Worm (Caenorhabditis elegans) whole organism, L1 larva: ENCODE measurements around the gene clh-6.
A peak's percentile ranks its signal among the peaks of the same experiment; 100 is the strongest.

Experiments used
- C16A3.4 ChIP-seq: fragments of 150-350 bp; optimal IDR thresholded peaks from 2 replicates; lab custom pipeline; 2014; ENCODE audit warnings: missing biosample characterization, missing genetic modification characterization
- C34B4.2 ChIP-seq: sonication (generic microtip); optimal IDR thresholded peaks from 2 replicates; lab custom pipeline; 2017; ENCODE audit warnings: mild to moderate bottlenecking, missing genetic modification characterization, missing compliant biosample characterization
- Y116A8C.19 ChIP-seq: sonication (generic microtip); optimal IDR thresholded peaks from 2 replicates; lab custom pipeline; 2016; ENCODE audit warnings: missing compliant biosample characterization, missing genetic modification characterization, borderline replicate concordance
- aly-2 ChIP-seq: fragments of 150-350 bp; optimal IDR thresholded peaks from 2 replicates; lab custom pipeline; 2014; ENCODE audit warnings: missing biosample characterization, missing genetic modification characterization
- ama-1 ChIP-seq: fragments of 150-350 bp; optimal IDR thresholded peaks from 2 replicates; lab custom pipeline; 2014
- blmp-1 ChIP-seq: fragments of 150-350 bp; optimal IDR thresholded peaks from 2 replicates; lab custom pipeline; 2014; ENCODE audit warnings: missing biosample characterization, missing genetic modification characterization
- ceh-8 ChIP-seq: fragments of 200-800 bp; sonication (Bioruptor generic); optimal IDR thresholded peaks from 2 replicates; lab custom pipeline; 2018; ENCODE audit warnings: mild to moderate bottlenecking, missing genetic modification characterization, moderate library complexity, missing compliant biosample characterization
- ceh-82 ChIP-seq, 3 experiments: fragments of 150-350 bp in 1 of 3; sonication (generic microtip) in 2 of 3; optimal IDR thresholded peaks; 2 replicates each; lab custom pipeline; 2014 to 2017; ENCODE audit warnings: missing biosample characterization in 3 of 3, missing genetic modification characterization in 3 of 3
- dpl-1 ChIP-seq, 3 experiments: fragments of 150-350 bp in 2 of 3; sonication (generic microtip) in 1 of 3; optimal IDR thresholded peaks; 2 replicates each; lab custom pipeline; 2014 to 2017; ENCODE audit warnings: missing biosample characterization in 3 of 3, missing genetic modification characterization in 3 of 3, missing genetic modification reagents in 3 of 3
- dsc-1 ChIP-seq: sonication (generic microtip); optimal IDR thresholded peaks from 2 replicates; lab custom pipeline; 2016; ENCODE audit warnings: mild to moderate bottlenecking, missing genetic modification characterization, missing compliant biosample characterization
- efl-1 ChIP-seq, 4 experiments: fragments of 150-350 bp; optimal IDR thresholded peaks in 3 of 4; peaks in 1 of 4; 1 replicate in 1 of 4; 2 replicates in 3 of 4; lab custom pipeline; 2014; ENCODE audit warnings: missing biosample characterization in 2 of 4, missing genetic modification characterization in 2 of 4, missing genetic modification reagents in 2 of 4
- egl-13 ChIP-seq: sonication (generic microtip); optimal IDR thresholded peaks from 2 replicates; lab custom pipeline; 2016; ENCODE audit warnings: missing genotype, missing genetic modification reagents, missing genetic modification characterization, missing compliant biosample characterization
- elt-2 ChIP-seq: sonication (generic microtip); optimal IDR thresholded peaks from 2 replicates; lab custom pipeline; 2016; ENCODE audit warnings: missing genetic modification characterization, mild to moderate bottlenecking, inconsistent platforms, missing compliant biosample characterization, missing genetic modification reagents
- fkh-10 ChIP-seq: sonication (generic microtip); optimal IDR thresholded peaks from 2 replicates; lab custom pipeline; 2017; ENCODE audit warnings: missing biosample characterization, missing genetic modification reagents, missing genetic modification characterization
- fkh-8 ChIP-seq: sonication (generic microtip); optimal IDR thresholded peaks from 2 replicates; lab custom pipeline; 2016; ENCODE audit warnings: mild to moderate bottlenecking, missing genetic modification characterization, missing compliant biosample characterization
- irx-1 ChIP-seq: sonication (generic microtip); optimal IDR thresholded peaks from 2 replicates; lab custom pipeline; 2016; ENCODE audit warnings: missing genetic modification characterization, missing compliant biosample characterization
- lin-13 ChIP-seq: fragments of 150-350 bp; optimal IDR thresholded peaks from 2 replicates; lab custom pipeline; 2014; ENCODE audit warnings: missing biosample characterization, missing genetic modification reagents, missing genetic modification characterization
- lin-14 ChIP-seq: fragments of 200-800 bp; sonication (Bioruptor generic); optimal IDR thresholded peaks from 2 replicates; lab custom pipeline; 2018; ENCODE audit warnings: mild to moderate bottlenecking, missing genetic modification characterization, moderate library complexity, missing compliant biosample characterization
- lin-15B ChIP-seq: fragments of 150-350 bp; sonication (generic microtip); optimal IDR thresholded peaks from 3 replicates; lab custom pipeline; 2014; ENCODE audit warnings: missing biosample characterization, missing genetic modification characterization
- lsy-2 ChIP-seq, 2 experiments: fragments of 150-350 bp; optimal IDR thresholded peaks; 2 replicates each; lab custom pipeline; 2014; ENCODE audit warnings: missing biosample characterization in 2 of 2, missing genetic modification characterization in 2 of 2
- mep-1 ChIP-seq: fragments of 150-350 bp; optimal IDR thresholded peaks from 2 replicates; lab custom pipeline; 2014; ENCODE audit warnings: missing biosample characterization, missing genetic modification characterization
- nhr-12 ChIP-seq: sonication (generic microtip); optimal IDR thresholded peaks from 2 replicates; lab custom pipeline; 2017; ENCODE audit warnings: missing biosample characterization, missing genetic modification characterization
- nhr-19 ChIP-seq: fragments of 200-800 bp; sonication (Bioruptor generic); conservative IDR thresholded peaks from 2 replicates; pipeline ENCODE4 v1.3.6; 2022; ENCODE audit warnings: missing genetic modification characterization, missing compliant biosample characterization
- nhr-28 ChIP-seq: fragments of 150-350 bp; optimal IDR thresholded peaks from 2 replicates; lab custom pipeline; 2014; ENCODE audit warnings: missing biosample characterization, missing genetic modification characterization
- nhr-47 ChIP-seq: sonication (generic microtip); optimal IDR thresholded peaks from 2 replicates; lab custom pipeline; 2016; ENCODE audit warnings: mild to moderate bottlenecking, missing genetic modification characterization, moderate library complexity, missing compliant biosample characterization
- nhr-71 ChIP-seq: sonication (generic microtip); optimal IDR thresholded peaks from 2 replicates; lab custom pipeline; 2016; ENCODE audit warnings: mild to moderate bottlenecking, missing genetic modification characterization, moderate library complexity, missing compliant biosample characterization
- nhr-76 ChIP-seq: sonication (generic microtip); optimal IDR thresholded peaks from 2 replicates; lab custom pipeline; 2017; ENCODE audit warnings: missing biosample characterization, missing genetic modification characterization
- nhr-77 ChIP-seq: fragments of 150-350 bp; optimal IDR thresholded peaks from 2 replicates; lab custom pipeline; 2014; ENCODE audit warnings: missing biosample characterization, missing genetic modification characterization
- nhr-84 ChIP-seq: sonication (generic microtip); optimal IDR thresholded peaks from 2 replicates; lab custom pipeline; 2017; ENCODE audit warnings: missing biosample characterization, missing genetic modification characterization
- nhr-90 ChIP-seq: sonication (generic microtip); optimal IDR thresholded peaks from 2 replicates; lab custom pipeline; 2016; ENCODE audit warnings: mild to moderate bottlenecking, missing genetic modification characterization, missing compliant biosample characterization; ENCODE audit not compliant: poor library complexity
- pag-3 ChIP-seq: sonication (generic microtip); optimal IDR thresholded peaks from 2 replicates; lab custom pipeline; 2017; ENCODE audit warnings: missing genetic modification characterization, mild to moderate bottlenecking, missing compliant biosample characterization, antibody characterized with exemption, borderline replicate concordance; ENCODE audit not compliant: insufficient read depth
- pax-3 ChIP-seq: fragments of 200-800 bp; sonication (Bioruptor generic); optimal IDR thresholded peaks from 2 replicates; lab custom pipeline; 2018; ENCODE audit warnings: mild to moderate bottlenecking, missing genetic modification characterization, moderate library complexity, missing compliant biosample characterization
- rnt-1 ChIP-seq: sonication (generic microtip); optimal IDR thresholded peaks from 2 replicates; lab custom pipeline; 2016; ENCODE audit warnings: mild to moderate bottlenecking, missing genetic modification characterization, moderate library complexity, missing compliant biosample characterization
- skn-1 ChIP-seq: fragments of 150-350 bp; optimal IDR thresholded peaks from 2 replicates; lab custom pipeline; 2014; ENCODE audit warnings: missing biosample characterization, missing genetic modification characterization
- snpc-4 ChIP-seq: fragments of 150-350 bp; optimal IDR thresholded peaks from 2 replicates; lab custom pipeline; 2014; ENCODE audit warnings: missing biosample characterization, missing genetic modification characterization
- snu-23 ChIP-seq: sonication (generic microtip); optimal IDR thresholded peaks from 2 replicates; lab custom pipeline; 2016; ENCODE audit warnings: missing genetic modification characterization, missing compliant biosample characterization
- sox-4 ChIP-seq: sonication (generic microtip); optimal IDR thresholded peaks from 2 replicates; lab custom pipeline; 2016; ENCODE audit warnings: missing genetic modification characterization, missing compliant biosample characterization
- sptf-1 ChIP-seq: fragments of 150-350 bp; optimal IDR thresholded peaks from 2 replicates; lab custom pipeline; 2014; ENCODE audit warnings: missing biosample characterization, missing genetic modification characterization
- sup-37 ChIP-seq: fragments of 200-800 bp; sonication (Bioruptor generic); optimal IDR thresholded peaks from 2 replicates; lab custom pipeline; 2018; ENCODE audit warnings: mild to moderate bottlenecking, missing genetic modification characterization, missing compliant biosample characterization
- swsn-7 ChIP-seq: sonication (generic microtip); optimal IDR thresholded peaks from 2 replicates; lab custom pipeline; 2016; ENCODE audit warnings: missing genetic modification characterization, missing compliant biosample characterization
- tlp-1 ChIP-seq: fragments of 150-350 bp; optimal IDR thresholded peaks from 2 replicates; lab custom pipeline; 2014; ENCODE audit warnings: missing biosample characterization, missing genetic modification characterization
- unc-130 ChIP-seq: fragments of 150-350 bp; optimal IDR thresholded peaks from 2 replicates; lab custom pipeline; 2017; ENCODE audit warnings: missing biosample characterization, missing genetic modification characterization, inconsistent platforms
- unc-62 ChIP-seq: fragments of 150-350 bp; optimal IDR thresholded peaks from 2 replicates; lab custom pipeline; 2014; ENCODE audit warnings: missing biosample characterization, missing genetic modification reagents, missing genetic modification characterization
- unc-86 ChIP-seq: sonication (generic microtip); optimal IDR thresholded peaks from 2 replicates; lab custom pipeline; 2016; ENCODE audit warnings: missing genetic modification characterization, missing compliant biosample characterization
- vab-15 ChIP-seq: sonication (generic microtip); optimal IDR thresholded peaks from 2 replicates; lab custom pipeline; 2017; ENCODE audit warnings: missing genotype, mild to moderate bottlenecking, missing genetic modification characterization, missing compliant biosample characterization
- ztf-11 ChIP-seq, 2 experiments: sonication (generic microtip); optimal IDR thresholded peaks; 2 replicates each; lab custom pipeline; 2016 to 2017; ENCODE audit warnings: missing genetic modification characterization in 2 of 2, missing biosample characterization in 1 of 2, missing compliant biosample characterization in 1 of 2
- ztf-4 ChIP-seq: fragments of 150-350 bp; optimal IDR thresholded peaks from 2 replicates; lab custom pipeline; 2014; ENCODE audit warnings: missing biosample characterization, missing genetic modification characterization

Gene clh-6

ce11 chrV:12026878-12027477 is 36.2 kb downstream of the clh-6 start (continued):
- TF ChIP-seq nhr-76 (tag; lab: Kevin White, UChicago) (no peak), lin-13 (no peak), vab-15 (tag; lab: Kevin White, UChicago) (no peak), lin-15B (tag; lab: Kevin White, UChicago) (no peak), nhr-77 (tag; lab: Kevin White, UChicago) (no peak), pag-3 (tag; lab: Kevin White, UChicago) (no peak), irx-1 (tag; lab: Kevin White, UChicago) (peak; percentile 4), nhr-28 (tag; lab: Kevin White, UChicago) (no peak), C16A3.4 (peak; percentile 29), ceh-82 (tag; optimal IDR thresholded peaks at IDR 0.05; lab: Kevin White, UChicago) (peak; percentile 5 to 67 (median 25)), sptf-1 (tag; lab: Kevin White, UChicago) (no peak), elt-2 (no peak), pax-3 (tag; lab: Kevin White, UChicago) (peak; percentile 41), dsc-1 (peak; percentile 49), nhr-47 (tag; lab: Kevin White, UChicago) (peak; percentile 46), C34B4.2 (no peak), ceh-8 (GFP tag; lab: Kevin White, UChicago) (no peak), mep-1 (peak; percentile 71), aly-2 (no peak), unc-62 (GFP tag; lab: Kevin White, UChicago) (no peak), unc-86 (tag; lab: Kevin White, UChicago) (peak; percentile 38), lsy-2 (tag; optimal IDR thresholded peaks at IDR 0.05; lab: Kevin White, UChicago) (peak in 1 of 2 experiments; percentile 44), Y116A8C.19 (tag; lab: Kevin White, UChicago) (no peak), egl-13 (peak; percentile 50), skn-1 (tag; lab: Kevin White, UChicago) (no peak), nhr-84 (tag; lab: Kevin White, UChicago) (no peak), ama-1 (lab: Kevin White, UChicago) (no peak), blmp-1 (tag; lab: Kevin White, UChicago) (no peak), nhr-19 (GFP tag; lab: Robert Waterston, UW) (0 out of 2 replicates have a peak, but pooled peaks have one; percentile 12), snpc-4 (tag; lab: Kevin White, UChicago) (peak; percentile 17), sox-4 (tag; lab: Kevin White, UChicago) (no peak), dpl-1 (GFP tag; optimal IDR thresholded peaks at IDR 0.05; lab: Kevin White, UChicago) (peak in 1 of 3 experiments; percentile 23), nhr-90 (no peak), tlp-1 (no peak)
- TF ChIP-seq, all 84 proteins: peak for 25

- TF ChIP-seq efl-1 (optimal IDR thresholded peaks at IDR 0.05; lab: Kevin White, UChicago) (no peak), efl-1 (GFP tag; optimal IDR thresholded peaks at IDR 0.05 in 1 of 2; lab: Kevin White, UChicago) (peak in 1 of 2 experiments; percentile 77), sptf-1 (tag; lab: Kevin White, UChicago) (no peak), snu-23 (peak; percentile 1), sox-4 (tag; lab: Kevin White, UChicago) (no peak), lin-14 (GFP tag; lab: Kevin White, UChicago) (peak; percentile 87), skn-1 (tag; lab: Kevin White, UChicago) (peak; percentile 2), fkh-8 (tag; lab: Kevin White, UChicago) (peak; percentile 64), sup-37 (GFP tag; lab: Kevin White, UChicago) (no peak), pax-3 (tag; lab: Kevin White, UChicago) (peak; percentile 15), ztf-11 (tag; optimal IDR thresholded peaks at IDR 0.05; lab: Kevin White, UChicago) (no peak), fkh-10 (GFP tag; lab: Kevin White, UChicago) (peak; percentile 85), unc-130 (tag; lab: Kevin White, UChicago) (no peak), lsy-2 (tag; optimal IDR thresholded peaks at IDR 0.05; lab: Kevin White, UChicago) (peak in 1 of 2 experiments; percentile 33), nhr-71 (tag; lab: Kevin White, UChicago) (peak; percentile 46), ceh-82 (tag; optimal IDR thresholded peaks at IDR 0.05; lab: Kevin White, UChicago) (peak in 1 of 3 experiments; percentile 36), mep-1 (peak; percentile 45), nhr-12 (tag; lab: Kevin White, UChicago) (no peak), swsn-7 (tag; lab: Kevin White, UChicago) (peak; percentile 10), rnt-1 (tag; lab: Kevin White, UChicago) (peak; percentile 15), ztf-4 (tag; lab: Kevin White, UChicago) (no peak), dpl-1 (GFP tag; optimal IDR thresholded peaks at IDR 0.05; lab: Kevin White, UChicago) (peak in 1 of 3 experiments; percentile 6), egl-13 (peak; percentile 10), C34B4.2 (no peak)
Measured at ce11 chrV:12025683-12026082, 37.5 kb downstream of the clh-6 start.
